Worm (Caenorhabditis elegans): Measurements from ENCODE around the gene ldh-1.

- TF ChIP-seq dao-5 (tag; optimal IDR thresholded peaks at IDR 0.05): no peak
- no peak for TF ChIP-seq him-1 (tag; optimal IDR thresholded peaks at IDR 0.05)
- no peak for TF ChIP-seq W03F9.2 (tag; optimal IDR thresholded peaks at IDR 0.05)
These were observed 29.2 kb downstream of the ldh-1 start for ce11 chrII:11753186-11753585.

Measured in whole organism, L4/young adult.